Fruit fly (Drosophila melanogaster) whole organism, wandering third instar larva: ENCODE measurements around the gene Ugt301D1.

Source experiments
- Abd-B ChIP-seq: fragments of >200 bp; optimal IDR thresholded peaks from 2 replicates; lab custom pipeline; 2017; ENCODE audit warnings: missing biosample characterization, missing genetic modification characterization
- CG32264 ChIP-seq: fragments of 200-800 bp; sonication (Bioruptor generic); optimal IDR thresholded peaks from 2 replicates; lab custom pipeline; 2016; ENCODE audit warnings: missing biosample characterization, missing genetic modification characterization
- CG9705 ChIP-seq: fragments of 200-800 bp; sonication (Bioruptor generic); optimal IDR thresholded peaks from 2 replicates; lab custom pipeline; 2018; ENCODE audit warnings: missing biosample characterization, mild to moderate bottlenecking, missing genetic modification characterization
- CrebA ChIP-seq: fragments of 200-800 bp; sonication (Bioruptor generic); optimal IDR thresholded peaks from 2 replicates; lab custom pipeline; 2016; ENCODE audit warnings: missing biosample characterization, mild to moderate bottlenecking, missing genetic modification characterization, borderline replicate concordance
- Dfd ChIP-seq: fragments of >200 bp; optimal IDR thresholded peaks from 2 replicates; lab custom pipeline; 2017; ENCODE audit warnings: missing biosample characterization, missing genetic modification characterization
- Dif ChIP-seq: fragments of 200-275, 200-300 bp; sonication (Bioruptor generic); optimal IDR thresholded peaks from 2 replicates; lab custom pipeline; 2018; ENCODE audit warnings: missing biosample characterization, missing genetic modification characterization; ENCODE audit not compliant: partially characterized antibody
- GATAd ChIP-seq: sonication (Bioruptor generic); optimal IDR thresholded peaks from 2 replicates; lab custom pipeline; 2016; ENCODE audit warnings: missing biosample characterization, missing genetic modification characterization
- HLH106 ChIP-seq: fragments of 200-800 bp; optimal IDR thresholded peaks from 3 replicates; lab custom pipeline; 2019; ENCODE audit warnings: missing biosample characterization, mild to moderate bottlenecking, missing genetic modification characterization, moderate library complexity
- Hnf4 ChIP-seq: fragments of 200-800 bp; sonication (Bioruptor generic); optimal IDR thresholded peaks from 2 replicates; lab custom pipeline; 2016; ENCODE audit warnings: missing biosample characterization, mild to moderate bottlenecking, missing genetic modification characterization
- Hr78 ChIP-seq: fragments of >200 bp; optimal IDR thresholded peaks from 2 replicates; lab custom pipeline; 2017; ENCODE audit warnings: missing biosample characterization, missing genetic modification characterization
- Hr83 ChIP-seq: fragments of 200-300 bp; sonication (Bioruptor generic); optimal IDR thresholded peaks from 2 replicates; lab custom pipeline; 2016; ENCODE audit warnings: missing biosample characterization, mild to moderate bottlenecking, missing genetic modification characterization, moderate library complexity; ENCODE audit not compliant: poor library complexity, severe bottlenecking
- Jra ChIP-seq: sonication (Bioruptor generic); optimal IDR thresholded peaks from 2 replicates; lab custom pipeline; 2016; ENCODE audit warnings: missing biosample characterization, missing genetic modification characterization
- Mio ChIP-seq: sonication (Bioruptor generic); optimal IDR thresholded peaks from 2 replicates; lab custom pipeline; 2016; ENCODE audit warnings: missing biosample characterization, missing genetic modification characterization
- Myc ChIP-seq: fragments of >200 bp; optimal IDR thresholded peaks from 2 replicates; lab custom pipeline; 2017
- N ChIP-seq: fragments of >200 bp; optimal IDR thresholded peaks from 2 replicates; lab custom pipeline; 2018; ENCODE audit warnings: missing biosample characterization, missing external identifiers, missing genetic modification characterization
- OdsH ChIP-seq: fragments of 200-800 bp; sonication (Bioruptor generic); optimal IDR thresholded peaks from 2 replicates; lab custom pipeline; 2016; ENCODE audit warnings: missing biosample characterization, mild to moderate bottlenecking, missing genetic modification characterization
- Rel ChIP-seq, 2 experiments: fragments of 200-800 bp; sonication (Bioruptor generic) in 1 of 2; optimal IDR thresholded peaks; 2 replicates in 1 of 2; 3 replicates in 1 of 2; lab custom pipeline; 2016 to 2019; ENCODE audit warnings: mild to moderate bottlenecking in 2 of 2, missing biosample characterization in 2 of 2, missing genetic modification characterization in 2 of 2, moderate library complexity in 1 of 2
- Sp1 ChIP-seq: fragments of 200-800 bp; sonication (Bioruptor generic); optimal IDR thresholded peaks from 3 replicates; lab custom pipeline; 2019; ENCODE audit warnings: missing biosample characterization, mild to moderate bottlenecking, missing genetic modification characterization, moderate library complexity
- Vsx2 ChIP-seq: fragments of 200-300, 225-300 bp; sonication (Bioruptor generic); optimal IDR thresholded peaks from 2 replicates; lab custom pipeline; 2018; ENCODE audit warnings: missing biosample characterization, missing genetic modification characterization; ENCODE audit not compliant: partially characterized antibody
- br ChIP-seq: fragments of 200-800 bp; sonication (Bioruptor generic); optimal IDR thresholded peaks from 2 replicates; lab custom pipeline; 2016; ENCODE audit warnings: missing biosample characterization, missing genetic modification characterization
- brk ChIP-seq: fragments of 200-800 bp; sonication (Bioruptor generic); optimal IDR thresholded peaks from 2 replicates; lab custom pipeline; 2016; ENCODE audit warnings: missing biosample characterization, mild to moderate bottlenecking, missing genetic modification characterization
- dl ChIP-seq, 2 experiments: fragments of 175-275, 200-275 bp in 1 of 2; fragments of 200-275 bp in 1 of 2; sonication (Bioruptor generic); optimal IDR thresholded peaks; lab custom pipeline; 2018; ENCODE audit warnings: mild to moderate bottlenecking in 2 of 2, missing biosample characterization in 2 of 2, missing genetic modification characterization in 2 of 2, moderate library complexity in 2 of 2; ENCODE audit not compliant: partially characterized antibody in 2 of 2, insufficient read depth in 1 of 2
- dmrt93B ChIP-seq: fragments of 200-800 bp; sonication (Bioruptor generic); optimal IDR thresholded peaks from 2 replicates; lab custom pipeline; 2018; ENCODE audit warnings: missing biosample characterization, mild to moderate bottlenecking, missing genetic modification characterization
- dsf ChIP-seq: sonication (Bioruptor generic); optimal IDR thresholded peaks from 2 replicates; lab custom pipeline; 2016; ENCODE audit warnings: missing biosample characterization, missing genetic modification characterization, borderline replicate concordance
- ey ChIP-seq: fragments of 200-800 bp; sonication (Bioruptor generic); optimal IDR thresholded peaks from 2 replicates; lab custom pipeline; 2016; ENCODE audit warnings: missing biosample characterization, missing genetic modification characterization
- foxo ChIP-seq, 2 experiments: fragments of 200-800 bp; sonication (Bioruptor generic); optimal IDR thresholded peaks; 2 replicates in 1 of 2; 3 replicates in 1 of 2; lab custom pipeline; 2016 to 2017; ENCODE audit warnings: missing biosample characterization in 2 of 2, missing genetic modification characterization in 2 of 2
- fru ChIP-seq: fragments of 200-800 bp; sonication (Bioruptor generic); optimal IDR thresholded peaks from 3 replicates; lab custom pipeline; 2016; ENCODE audit warnings: missing biosample characterization, mild to moderate bottlenecking, missing genetic modification characterization
- h ChIP-seq: fragments of 200-800 bp; sonication (Bioruptor generic); optimal IDR thresholded peaks from 3 replicates; lab custom pipeline; 2016; ENCODE audit warnings: missing biosample characterization, mild to moderate bottlenecking, missing genetic modification characterization
- jim ChIP-seq: fragments of 175-275, 200-325 bp; sonication (Bioruptor generic); optimal IDR thresholded peaks from 2 replicates; lab custom pipeline; 2016; ENCODE audit warnings: missing biosample characterization, mild to moderate bottlenecking, missing genetic modification characterization
- lola ChIP-seq: fragments of >200 bp; optimal IDR thresholded peaks from 2 replicates; lab custom pipeline; 2017; ENCODE audit warnings: missing biosample characterization, missing genetic modification characterization
- pan ChIP-seq: fragments of >200 bp; optimal IDR thresholded peaks from 2 replicates; lab custom pipeline; 2017
- psq ChIP-seq: fragments of 200-800 bp; sonication (Bioruptor generic); optimal IDR thresholded peaks from 3 replicates; lab custom pipeline; 2017; ENCODE audit warnings: missing biosample characterization, mild to moderate bottlenecking, missing genetic modification characterization, moderate library complexity
- rgr ChIP-seq: fragments of 200-800 bp; sonication (Bioruptor generic); optimal IDR thresholded peaks from 3 replicates; lab custom pipeline; 2016; ENCODE audit warnings: missing biosample characterization, mild to moderate bottlenecking, missing genetic modification characterization
- sage ChIP-seq: fragments of 200-800 bp; sonication (Bioruptor generic); optimal IDR thresholded peaks from 2 replicates; lab custom pipeline; 2016; ENCODE audit warnings: missing biosample characterization, mild to moderate bottlenecking, missing genetic modification characterization
- sv ChIP-seq: fragments of 200-800 bp; sonication (Bioruptor generic); optimal IDR thresholded peaks from 3 replicates; lab custom pipeline; 2016; ENCODE audit warnings: missing biosample characterization, missing genetic modification characterization
- tai ChIP-seq: sonication (Bioruptor generic); optimal IDR thresholded peaks from 2 replicates; lab custom pipeline; 2016; ENCODE audit warnings: missing biosample characterization, missing genetic modification characterization
- usp ChIP-seq: fragments of >200 bp; optimal IDR thresholded peaks from 2 replicates; lab custom pipeline; 2017; ENCODE audit warnings: missing biosample characterization, missing genetic modification characterization
- woc ChIP-seq: sonication (Bioruptor generic); optimal IDR thresholded peaks from 2 replicates; lab custom pipeline; 2016; ENCODE audit warnings: missing biosample characterization, mild to moderate bottlenecking, missing genetic modification characterization

The Ugt301D1 gene

DNA sequence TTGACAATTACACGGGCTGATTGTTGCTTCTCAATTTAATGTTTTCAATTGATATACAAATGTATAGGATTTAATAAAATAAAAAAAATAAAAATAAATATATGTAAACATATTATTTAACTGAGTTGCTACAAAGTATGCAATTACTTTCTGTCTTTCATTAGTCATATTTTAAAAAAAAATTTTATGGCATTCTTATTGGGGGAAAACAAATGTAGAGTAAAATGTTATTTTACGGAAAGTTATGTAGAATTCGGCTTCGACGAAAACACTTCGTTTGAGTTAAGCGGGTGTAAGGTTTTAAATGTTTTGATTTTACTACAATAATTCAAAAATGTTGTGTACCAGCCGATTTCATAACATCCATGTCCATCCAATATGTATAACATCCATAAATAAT is 4.0 kb downstream of the Ugt301D1 start:
- TF ChIP-seq Myc (lab: Kevin White, UChicago): peak; percentile 72
- peak; percentile 42 for TF ChIP-seq N (GFP tag; lab: Kevin White, UChicago)
- no peak for TF ChIP-seq OdsH (GFP tag; lab: Kevin White, UChicago)
- TF ChIP-seq ey (GFP tag; lab: Kevin White, UChicago): no peak
- TF ChIP-seq, all 38 proteins: peak for 2

DNA sequence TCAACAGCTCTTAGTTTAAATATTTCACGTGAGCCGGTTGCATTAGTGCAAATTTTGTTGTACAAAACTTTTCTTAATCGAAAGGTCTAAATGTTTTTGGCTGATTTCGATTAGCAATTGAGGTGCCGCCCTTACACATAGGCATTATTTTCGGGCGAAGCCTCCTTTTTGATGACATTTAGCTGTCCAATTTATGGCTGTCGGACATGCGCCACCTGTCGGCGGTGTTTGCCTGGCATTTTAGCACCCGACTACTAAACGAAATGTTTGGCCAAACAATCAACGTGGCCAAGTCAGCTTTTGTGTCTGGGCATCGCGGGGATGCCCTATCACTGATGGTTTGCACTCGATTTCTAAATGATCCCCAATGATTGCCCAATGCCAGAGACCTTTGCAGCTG is 7.0 kb downstream of the Ugt301D1 start:
- no peak for TF ChIP-seq ey (GFP tag; lab: Kevin White, UChicago)
- no peak for TF ChIP-seq woc (GFP tag; lab: Kevin White, UChicago)
- TF ChIP-seq Hr78 (GFP tag; lab: Kevin White, UChicago): no peak
- TF ChIP-seq N (GFP tag; lab: Kevin White, UChicago): no peak
- TF ChIP-seq dsf (GFP tag; lab: Kevin White, UChicago): no peak
- TF ChIP-seq Mio: no peak
- TF ChIP-seq Vsx2: no peak
- no peak for TF ChIP-seq Jra (GFP tag; lab: Kevin White, UChicago)
- TF ChIP-seq Dif: no peak
- no peak for TF ChIP-seq dmrt93B
- TF ChIP-seq Sp1 (GFP tag; lab: Kevin White, UChicago): no peak
- no peak for TF ChIP-seq h (GFP tag; lab: Kevin White, UChicago)
- TF ChIP-seq sage (GFP tag; lab: Kevin White, UChicago): no peak

DNA sequence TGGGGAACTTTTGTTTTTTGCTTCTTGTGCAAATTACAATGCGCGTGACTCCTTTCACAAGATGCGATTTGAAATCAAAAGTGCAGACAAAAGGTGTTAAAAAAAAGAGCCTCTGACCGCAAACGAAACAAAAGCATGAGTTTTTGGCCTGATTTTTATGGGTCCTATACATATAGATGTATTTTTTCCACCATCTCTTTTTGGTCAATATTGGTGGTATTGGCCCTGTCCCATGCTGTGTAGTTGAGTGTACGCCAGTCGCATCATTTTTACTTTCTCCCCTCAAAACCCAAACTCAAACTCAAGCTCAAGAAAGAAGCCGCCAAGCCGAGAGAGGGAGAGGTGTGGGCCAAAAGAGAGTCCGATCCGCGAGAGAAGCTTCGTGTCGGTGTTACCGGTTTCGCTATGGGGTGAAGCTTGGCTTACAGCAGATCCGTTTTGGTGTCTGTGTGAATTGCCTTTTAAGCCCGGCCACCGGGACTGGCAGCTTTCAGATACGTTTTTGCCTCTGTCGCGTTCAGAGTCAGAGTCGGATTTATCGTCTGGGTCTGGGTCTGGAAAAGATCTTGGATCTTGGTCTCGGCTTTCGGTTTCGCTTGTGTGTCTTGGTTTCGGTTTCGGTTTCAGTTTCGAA is 7.8 kb downstream of the Ugt301D1 start, which contains the start of gene CG10211:
CG10211 (plus strand) TSS at position 486 of the 634 bp plus-strand sequence.
- TF ChIP-seq Dfd (GFP tag; lab: Kevin White, UChicago) (no peak), brk (no peak), lola (GFP tag; lab: Kevin White, UChicago) (no peak), Dif (peak; percentile 75), dsf (GFP tag; lab: Kevin White, UChicago) (no peak), ey (GFP tag; lab: Kevin White, UChicago) (peak; percentile 34), Mio (no peak), Jra (GFP tag; lab: Kevin White, UChicago) (no peak), GATAd (GFP tag; lab: Kevin White, UChicago) (no peak), CG32264 (GFP tag; lab: Kevin White, UChicago) (no peak), psq (GFP tag; lab: Kevin White, UChicago) (peak; percentile 50), Vsx2 (peak; percentile 35), sv (GFP tag; lab: Kevin White, UChicago) (no peak), OdsH (GFP tag; lab: Kevin White, UChicago) (peak; percentile 36), dl (GFP tag; optimal IDR thresholded peaks at IDR 0.05; lab: Kevin White, UChicago; ENCODE audit: insufficient read depth in 1 of 2, partially characterized antibody in 2 of 2) (peak in 1 of 2 experiments; percentile 63), h (GFP tag; lab: Kevin White, UChicago) (peak; percentile 27), CG9705 (peak; percentile 11), tai (GFP tag; lab: Kevin White, UChicago) (no peak), woc (GFP tag; lab: Kevin White, UChicago) (peak; percentile 53), sage (GFP tag; lab: Kevin White, UChicago) (no peak), Abd-B (GFP tag; lab: Kevin White, UChicago) (no peak), dmrt93B (peak; percentile 10), Myc (lab: Kevin White, UChicago) (no peak), Hr78 (GFP tag; lab: Kevin White, UChicago) (no peak), jim (GFP tag; lab: Kevin White, UChicago) (no peak), br (GFP tag; lab: Kevin White, UChicago) (peak; percentile 53), CrebA (no peak), usp (GFP tag; lab: Kevin White, UChicago) (no peak), Hnf4 (GFP tag; lab: Kevin White, UChicago) (peak; percentile 10), Rel (GFP tag; optimal IDR thresholded peaks at IDR 0.05; lab: Kevin White, UChicago) (no peak), Rel (tag; optimal IDR thresholded peaks at IDR 0.05; lab: Kevin White, UChicago) (no peak), HLH106 (tag; lab: Kevin White, UChicago) (peak; percentile 42), Sp1 (GFP tag; lab: Kevin White, UChicago) (peak; percentile 20), Hr83 (GFP tag; lab: Kevin White, UChicago) (no peak), fru (GFP tag; lab: Kevin White, UChicago) (peak; percentile 60), pan (lab: Kevin White, UChicago) (no peak), rgr (peak; percentile 28), foxo (GFP tag; optimal IDR thresholded peaks at IDR 0.05; lab: Kevin White, UChicago) (peak in 1 of 2 experiments; percentile 38), N (GFP tag; lab: Kevin White, UChicago) (no peak)
- TF ChIP-seq, all 38 proteins: peak for 17
